ENCODE assay signal across 1 fruit fly cellular context in genomic region chr3R:21133951-21134350, dm6.
A peak's percentile ranks its signal among the peaks of the same experiment; 100 is the strongest.
TF ChIP-seq lines count a peak whose summit lies in the region.

TSS of gene Usp8 (plus strand) at chr3R:21134262.

TF ChIP-seq in whole organism, embryonic, 481 proteins besides CTCF, POLR2A, EP300 and RAD21 (continued from another document):
- TF ChIP-seq CG7271 (tag; optimal IDR thresholded peaks at IDR 0.05; lab: Kevin White, UChicago) (no peak), crp (GFP tag; optimal IDR thresholded peaks at IDR 0.05; lab: Kevin White, UChicago) (peak in 1 of 2 experiments; percentile 74), pzg (GFP tag; optimal IDR thresholded peaks at IDR 0.05; lab: Kevin White, UChicago) (peak; percentile 24), org-1 (GFP tag; optimal IDR thresholded peaks at IDR 0.05; lab: Kevin White, UChicago) (no peak), grau (tag; optimal IDR thresholded peaks at IDR 0.05; lab: Kevin White, UChicago) (peak; percentile 55), Xbp1 (GFP tag; optimal IDR thresholded peaks at IDR 0.05; lab: Kevin White, UChicago) (peak; percentile 34), slbo (GFP tag; IDR thresholded peaks at IDR 0.05; lab: Robert Waterston, UW) (peak; percentile 39; the same call in 1 of the 2 replicates), zf30C (GFP tag; optimal IDR thresholded peaks at IDR 0.05; lab: Kevin White, UChicago) (no peak), CG13775 (GFP tag; optimal IDR thresholded peaks at IDR 0.05; lab: Kevin White, UChicago) (peak; percentile 62), CG12659 (GFP tag; optimal IDR thresholded peaks at IDR 0.05; lab: Kevin White, UChicago) (peak; percentile 51), amos (GFP tag; IDR thresholded peaks at IDR 0.05; lab: Robert Waterston, UW; ENCODE audit: partially characterized antibody) (no peak), chinmo (GFP tag; IDR thresholded peaks at IDR 0.05; lab: Robert Waterston, UW; ENCODE audit: partially characterized antibody) (no peak), az2 (GFP tag; optimal IDR thresholded peaks at IDR 0.05; lab: Kevin White, UChicago) (no peak), sob (GFP tag; IDR thresholded peaks at IDR 0.05; lab: Robert Waterston, UW) (no peak), H15 (GFP tag; IDR thresholded peaks at IDR 0.05; lab: Robert Waterston, UW) (no peak), CG12744 (GFP tag; optimal IDR thresholded peaks at IDR 0.05; lab: Kevin White, UChicago) (no peak), twi (tag; optimal IDR thresholded peaks at IDR 0.05; lab: Kevin White, UChicago) (peak; percentile 2), Dek (tag; optimal IDR thresholded peaks at IDR 0.05; lab: Kevin White, UChicago) (peak; percentile 45)
